Worm (Caenorhabditis elegans): ENCODE data around the gene sqv-7.

DNA sequence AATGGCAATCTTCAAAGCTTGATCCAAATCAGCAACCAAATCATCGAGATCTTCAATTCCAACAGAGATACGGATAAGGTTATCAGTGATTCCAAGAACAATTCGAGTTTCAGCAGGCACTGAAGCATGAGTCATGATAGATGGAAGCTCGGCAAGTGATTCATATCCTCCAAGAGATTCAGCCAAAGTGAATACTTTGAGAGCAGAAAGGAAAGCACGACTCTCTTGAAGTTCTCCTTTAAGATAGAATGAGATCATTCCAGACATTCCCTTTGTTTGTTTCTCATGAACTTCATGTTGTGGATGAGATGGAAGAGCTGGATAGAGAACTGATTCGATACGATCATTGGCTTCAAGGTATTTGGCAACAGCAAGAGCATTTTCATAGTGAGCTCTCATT lies 43.8 kb upstream of the sqv-7 start:
- no peak for TF ChIP-seq hlh-13 (GFP tag; optimal IDR thresholded peaks at IDR 0.05)
- no peak for TF ChIP-seq ama-1 (optimal IDR thresholded peaks at IDR 0.05)
- TF ChIP-seq ets-4 (tag; optimal IDR thresholded peaks at IDR 0.05) = no peak
- TF ChIP-seq pax-1 (tag; optimal IDR thresholded peaks at IDR 0.05) = no peak
- no peak for TF ChIP-seq pqm-1 (tag; optimal IDR thresholded peaks at IDR 0.05)
- no peak for TF ChIP-seq sox-4 (tag; optimal IDR thresholded peaks at IDR 0.05)
- TF ChIP-seq unc-55 (GFP tag; optimal IDR thresholded peaks at IDR 0.05) = no peak
- no peak for TF ChIP-seq Y22D7AL.16 (tag; optimal IDR thresholded peaks at IDR 0.05)
- no peak for TF ChIP-seq fax-1 (tag; optimal IDR thresholded peaks at IDR 0.05)
- no peak for TF ChIP-seq lin-11 (tag; optimal IDR thresholded peaks at IDR 0.05)
- no peak for TF ChIP-seq pha-4 (tag; optimal IDR thresholded peaks at IDR 0.05)
- TF ChIP-seq ceh-34 (tag; optimal IDR thresholded peaks at IDR 0.05) = no peak
